Fruit fly (Drosophila melanogaster): ENCODE measurements around the gene unc80.

- TF ChIP-seq EcR (GFP tag; optimal IDR thresholded peaks at IDR 0.05) (no peak), usp (GFP tag; optimal IDR thresholded peaks at IDR 0.05) (no peak), Dll (optimal IDR thresholded peaks at IDR 0.05) (no peak)
Observed at dm6 chr3R:27706581-27707181, 44.4 kb downstream of the unc80 start, which contains the start of the genes CROT and CG12877.
